Fruit fly (Drosophila melanogaster) whole organism, embryonic: ENCODE measurements around the gene CG3546.

ENCODE experiments used
- Asciz ChIP-seq: fragments of 200-800 bp; sonication (Bioruptor generic); optimal IDR thresholded peaks from 2 replicates; lab custom pipeline; 2017; ENCODE audit warnings: missing biosample characterization, mild to moderate bottlenecking, missing genetic modification characterization, missing genetic modification reagents
- Bdp1 ChIP-seq: fragments of 200-800 bp; sonication (Bioruptor generic); optimal IDR thresholded peaks from 3 replicates; lab custom pipeline; 2016; ENCODE audit warnings: missing biosample characterization, missing genetic modification characterization
- BtbVII ChIP-seq: fragments of 200-800 bp; sonication (Bioruptor generic); optimal IDR thresholded peaks from 3 replicates; lab custom pipeline; 2017; ENCODE audit warnings: missing biosample characterization, mild to moderate bottlenecking, missing genetic modification characterization
- CG10147 ChIP-seq: fragments of 200-800 bp; sonication (Bioruptor generic); optimal IDR thresholded peaks from 2 replicates; lab custom pipeline; 2019; ENCODE audit warnings: missing biosample characterization, mild to moderate bottlenecking, missing genetic modification characterization, moderate library complexity
- CG10462 ChIP-seq: fragments of 200-800 bp; sonication (Bioruptor generic); optimal IDR thresholded peaks from 2 replicates; lab custom pipeline; 2016; ENCODE audit warnings: missing biosample characterization, missing genetic modification characterization
- CG10959 ChIP-seq: fragments of 200-800 bp; sonication (Bioruptor generic); IDR thresholded peaks from 2 replicates; pipeline ENCODE4 v1.3.6; 2022; ENCODE audit warnings: missing biosample characterization, missing genetic modification characterization
- CG12299 ChIP-seq: fragments of 200-800 bp; sonication (Bioruptor generic); optimal IDR thresholded peaks from 2 replicates; lab custom pipeline; 2018; ENCODE audit warnings: missing biosample characterization, mild to moderate bottlenecking, missing genetic modification characterization
- CG12744 ChIP-seq: fragments of 200-800 bp; sonication (Bioruptor generic); optimal IDR thresholded peaks from 2 replicates; lab custom pipeline; 2016; ENCODE audit warnings: missing biosample characterization, missing genetic modification characterization
- CG15073 ChIP-seq: fragments of 200-800 bp; sonication (Bioruptor generic); optimal IDR thresholded peaks from 2 replicates; lab custom pipeline; 2016; ENCODE audit warnings: missing biosample characterization, missing genetic modification characterization
- CG1529 ChIP-seq: fragments of 200-800 bp; sonication (Bioruptor generic); optimal IDR thresholded peaks from 3 replicates; lab custom pipeline; 2018; ENCODE audit warnings: missing biosample characterization, missing genetic modification characterization
- CG18619 ChIP-seq: fragments of 200-800 bp; sonication (Bioruptor generic); optimal IDR thresholded peaks from 3 replicates; lab custom pipeline; 2017; ENCODE audit warnings: missing biosample characterization, mild to moderate bottlenecking, missing genetic modification characterization
- CG3163 ChIP-seq: fragments of 200-800 bp; sonication (Bioruptor generic); optimal IDR thresholded peaks from 3 replicates; lab custom pipeline; 2016; ENCODE audit warnings: missing biosample characterization, missing genetic modification characterization
- CG3281 ChIP-seq: fragments of 200-800 bp; sonication (Bioruptor generic); optimal IDR thresholded peaks from 3 replicates; lab custom pipeline; 2017; ENCODE audit warnings: missing biosample characterization, mild to moderate bottlenecking, missing genetic modification characterization
- CG3847 ChIP-seq: fragments of 200-800 bp; sonication (Bioruptor generic); IDR thresholded peaks from 2 replicates; pipeline ENCODE4 v1.3.6; 2022; ENCODE audit warnings: missing biosample characterization, missing genetic modification characterization
- CG5245 ChIP-seq: fragments of 200-800 bp; sonication (Bioruptor generic); optimal IDR thresholded peaks from 3 replicates; lab custom pipeline; 2016; ENCODE audit warnings: missing biosample characterization, missing genetic modification characterization
- CG6272 ChIP-seq: fragments of 200-800 bp; sonication (Bioruptor generic); IDR thresholded peaks from 2 replicates; pipeline ENCODE4 v1.3.6; 2022; ENCODE audit warnings: missing biosample characterization, missing genetic modification characterization
- CG7786 ChIP-seq: fragments of 200-800 bp; sonication (Bioruptor generic); optimal IDR thresholded peaks from 2 replicates; lab custom pipeline; 2016; ENCODE audit warnings: missing biosample characterization, missing genetic modification characterization
- D19A ChIP-seq: fragments of 200-800 bp; optimal IDR thresholded peaks from 3 replicates; lab custom pipeline; 2019; ENCODE audit warnings: missing biosample characterization, mild to moderate bottlenecking, missing genetic modification characterization, moderate library complexity
- Dref ChIP-seq: fragments of 200-800 bp; sonication (Bioruptor generic); IDR thresholded peaks from 2 replicates; pipeline ENCODE4 v1.3.6; 2022; ENCODE audit warnings: missing biosample characterization, missing genetic modification characterization
- E2f1 ChIP-seq: fragments of 200-800 bp; sonication (Bioruptor generic); IDR thresholded peaks from 2 replicates; pipeline ENCODE4 v1.3.6; 2022; ENCODE audit warnings: missing biosample characterization, missing genetic modification characterization
- Ets65A ChIP-seq: fragments of 200-800 bp; sonication (Bioruptor generic); peaks from one replicate; lab custom pipeline; 2016; ENCODE audit warnings: missing biosample characterization, missing genetic modification characterization
- H15 ChIP-seq: fragments of 200-800 bp; sonication (Bioruptor generic); IDR thresholded peaks from 3 replicates; pipeline ENCODE4 v1.3.6; 2022; ENCODE audit warnings: missing biosample characterization, missing genetic modification characterization
- Hmr ChIP-seq: fragments of 200-800 bp; sonication (Bioruptor generic); optimal IDR thresholded peaks from 3 replicates; lab custom pipeline; 2017; ENCODE audit warnings: mild to moderate bottlenecking, missing biosample characterization, missing genetic modification reagents, missing genetic modification characterization
- Hmx ChIP-seq: fragments of 200-800 bp; sonication (Bioruptor generic); optimal IDR thresholded peaks from 2 replicates; lab custom pipeline; 2016; ENCODE audit warnings: missing biosample characterization, missing genetic modification characterization
- Hr3 ChIP-seq: fragments of 200-800 bp; sonication (Bioruptor generic); optimal IDR thresholded peaks from 3 replicates; lab custom pipeline; 2016; ENCODE audit warnings: missing biosample characterization, missing genetic modification characterization
- MESR4 ChIP-seq: fragments of 200-800 bp; sonication (Bioruptor generic); optimal IDR thresholded peaks from 2 replicates; lab custom pipeline; 2018; ENCODE audit warnings: missing biosample characterization, mild to moderate bottlenecking, missing genetic modification characterization, moderate library complexity
- Med ChIP-seq: fragments of 200-800 bp; sonication (Bioruptor generic); peaks from one replicate; lab custom pipeline; 2016; ENCODE audit warnings: missing biosample characterization, missing genetic modification characterization, mild to moderate bottlenecking, inconsistent platforms, moderate library complexity
- Myb ChIP-seq: fragments of 200-800 bp; sonication (Bioruptor generic); optimal IDR thresholded peaks from 2 replicates; lab custom pipeline; 2016; ENCODE audit warnings: missing biosample characterization, missing genetic modification characterization
- Neu2 ChIP-seq: fragments of 200-800 bp; sonication (Bioruptor generic); optimal IDR thresholded peaks from 3 replicates; lab custom pipeline; 2016; ENCODE audit warnings: missing biosample characterization, missing genetic modification characterization, borderline replicate concordance
- Nf-YC ChIP-seq: fragments of 200-800 bp; optimal IDR thresholded peaks from 3 replicates; lab custom pipeline; 2019; ENCODE audit warnings: missing biosample characterization, mild to moderate bottlenecking, missing genetic modification characterization, moderate library complexity
- NfI ChIP-seq: fragments of 200-800 bp; sonication (Bioruptor generic); optimal IDR thresholded peaks from 3 replicates; lab custom pipeline; 2018; ENCODE audit warnings: missing biosample characterization, mild to moderate bottlenecking, missing genetic modification characterization, moderate library complexity
- ash1 ChIP-seq: fragments of 200-800 bp; sonication (Bioruptor generic); optimal IDR thresholded peaks from 2 replicates; lab custom pipeline; 2018; ENCODE audit warnings: missing biosample characterization, mild to moderate bottlenecking, missing genetic modification characterization
- br ChIP-seq: fragments of >200 bp; optimal IDR thresholded peaks from 2 replicates; lab custom pipeline; 2017
- cad ChIP-seq: fragments of >200 bp; optimal IDR thresholded peaks from 2 replicates; lab custom pipeline; 2017; ENCODE audit warnings: missing biosample characterization, missing genetic modification characterization
- corto ChIP-seq: fragments of 200-800 bp; sonication (Bioruptor generic); optimal IDR thresholded peaks from 2 replicates; lab custom pipeline; 2016; ENCODE audit warnings: missing biosample characterization, mild to moderate bottlenecking, missing genetic modification characterization, moderate library complexity
- crc ChIP-seq: fragments of 200-800 bp; sonication (Bioruptor generic); optimal IDR thresholded peaks from 2 replicates; lab custom pipeline; 2016; ENCODE audit warnings: missing biosample characterization, missing genetic modification characterization
- dati ChIP-seq: fragments of 200-800 bp; sonication (Bioruptor generic); IDR thresholded peaks from 2 replicates; pipeline ENCODE4 v1.3.6; 2022; ENCODE audit warnings: missing biosample characterization, missing genetic modification characterization
- disco-r ChIP-seq: fragments of 200-800 bp; sonication (Bioruptor generic); optimal IDR thresholded peaks from 2 replicates; lab custom pipeline; 2016; ENCODE audit warnings: missing biosample characterization, missing genetic modification characterization
- dmrt99B ChIP-seq: fragments of 200-800 bp; sonication (Bioruptor generic); optimal IDR thresholded peaks from 2 replicates; lab custom pipeline; 2018; ENCODE audit warnings: missing biosample characterization, mild to moderate bottlenecking, missing genetic modification characterization, moderate library complexity
- emc ChIP-seq: fragments of 200-800 bp; sonication (Bioruptor generic); optimal IDR thresholded peaks from 2 replicates; lab custom pipeline; 2016; ENCODE audit warnings: missing biosample characterization, missing genetic modification characterization
- fd102C ChIP-seq: fragments of 200-800 bp; sonication (Bioruptor generic); optimal IDR thresholded peaks from 2 replicates; lab custom pipeline; 2018; ENCODE audit warnings: missing biosample characterization, mild to moderate bottlenecking, missing genetic modification characterization, moderate library complexity
- fru ChIP-seq: fragments of >200 bp; optimal IDR thresholded peaks from 2 replicates; lab custom pipeline; 2017
- hbn ChIP-seq: fragments of 200-800 bp; sonication (Bioruptor generic); IDR thresholded peaks from 2 replicates; pipeline ENCODE4 v1.3.6; 2022; ENCODE audit warnings: missing biosample characterization, missing genetic modification characterization; ENCODE audit not compliant: partially characterized antibody
- her ChIP-seq: fragments of 200-800 bp; sonication (Bioruptor generic); optimal IDR thresholded peaks from 2 replicates; lab custom pipeline; 2016; ENCODE audit warnings: missing biosample characterization, missing genetic modification characterization
- mirr ChIP-seq: fragments of 200-800 bp; sonication (Bioruptor generic); optimal IDR thresholded peaks from 3 replicates; lab custom pipeline; 2018; ENCODE audit warnings: missing biosample characterization, mild to moderate bottlenecking, missing genetic modification characterization
- nmo ChIP-seq: fragments of 200-800 bp; sonication (Bioruptor generic); optimal IDR thresholded peaks from 2 replicates; lab custom pipeline; 2018; ENCODE audit warnings: missing biosample characterization, mild to moderate bottlenecking, missing genetic modification characterization, moderate library complexity
- nom ChIP-seq: fragments of 200-800 bp; sonication (Bioruptor generic); optimal IDR thresholded peaks from 2 replicates; lab custom pipeline; 2017; ENCODE audit warnings: missing biosample characterization, missing genetic modification characterization, mild to moderate bottlenecking, moderate library complexity, missing genetic modification reagents
- prd ChIP-seq, 3 experiments: fragments of >200 bp in 2 of 3; fragments of 200-800 bp in 1 of 3; sonication (Bioruptor generic) in 1 of 3; optimal IDR thresholded peaks in 2 of 3; IDR thresholded peaks in 1 of 3; 2 replicates in 2 of 3; 3 replicates in 1 of 3; pipeline versions ENCODE4 v1.3.6 to Lab custom; 2017 to 2022; ENCODE audit warnings: missing biosample characterization in 1 of 3, missing genetic modification characterization in 1 of 3
- psq ChIP-seq: fragments of 200-800 bp; sonication (Bioruptor generic); optimal IDR thresholded peaks from 2 replicates; lab custom pipeline; 2017; ENCODE audit warnings: missing biosample characterization, missing genetic modification characterization
- sug ChIP-seq: fragments of 200-800 bp; optimal IDR thresholded peaks from 2 replicates; lab custom pipeline; 2019; ENCODE audit warnings: missing biosample characterization, mild to moderate bottlenecking, missing genetic modification characterization, moderate library complexity
- wek ChIP-seq: fragments of 200-800 bp; sonication (Bioruptor generic); optimal IDR thresholded peaks from 3 replicates; lab custom pipeline; 2018; ENCODE audit warnings: missing biosample characterization, mild to moderate bottlenecking, missing genetic modification characterization, moderate library complexity
- zen2 ChIP-seq: fragments of 200-800 bp; sonication (Bioruptor generic); IDR thresholded peaks from 3 replicates; pipeline ENCODE4 v1.3.6; 2022; ENCODE audit warnings: missing biosample characterization, missing genetic modification characterization; ENCODE audit not compliant: partially characterized antibody

Gene CG3546

dm6 chrX:4573971-4574370 lies 16.1 kb downstream of the CG3546 start (continued):
- TF ChIP-seq CG1529 (GFP tag; lab: Kevin White, UChicago), result peak; percentile 22
- TF ChIP-seq CG18619 (GFP tag; lab: Kevin White, UChicago), result no peak
- no peak for TF ChIP-seq prd (optimal IDR thresholded peaks at IDR 0.05; lab: Kevin White, UChicago)
- peak; percentile 56 for TF ChIP-seq prd (GFP tag; IDR thresholded peaks at IDR 0.05; lab: Robert Waterston, UW)
- TF ChIP-seq CG10462 (GFP tag; lab: Kevin White, UChicago), result no peak
- no peak for TF ChIP-seq CG3163 (GFP tag; lab: Kevin White, UChicago)
- TF ChIP-seq E2f1 (GFP tag; lab: Robert Waterston, UW), result no peak
- TF ChIP-seq MESR4 (GFP tag; lab: Kevin White, UChicago), result no peak
- no peak for TF ChIP-seq Hmr (GFP tag; lab: Kevin White, UChicago)
- TF ChIP-seq emc (GFP tag; lab: Kevin White, UChicago), result no peak
- TF ChIP-seq BtbVII (GFP tag; lab: Kevin White, UChicago), result no peak
- TF ChIP-seq ash1 (GFP tag; lab: Kevin White, UChicago), result no peak
- TF ChIP-seq Hmx (GFP tag; lab: Kevin White, UChicago), result no peak
- TF ChIP-seq Nf-YC (tag; lab: Kevin White, UChicago), result no peak
- peak; percentile 65; the same call in 1 of the 2 replicates for TF ChIP-seq CG10959 (GFP tag; lab: Robert Waterston, UW)
- TF ChIP-seq CG12299, result no peak
- no peak for TF ChIP-seq mirr (GFP tag; lab: Kevin White, UChicago)
- TF ChIP-seq corto (GFP tag; lab: Kevin White, UChicago), result no peak
- TF ChIP-seq CG5245 (GFP tag; lab: Kevin White, UChicago), result no peak
- no peak for TF ChIP-seq zen2 (GFP tag; lab: Robert Waterston, UW)
- TF ChIP-seq disco-r (GFP tag; lab: Kevin White, UChicago), result no peak
- no peak for TF ChIP-seq hbn (GFP tag; lab: Robert Waterston, UW)
- TF ChIP-seq Med (GFP tag; lab: Kevin White, UChicago), result peak; percentile 7
- TF ChIP-seq NfI, result no peak
- TF ChIP-seq psq (GFP tag; lab: Kevin White, UChicago), result no peak
- no peak for TF ChIP-seq CG3281 (GFP tag; lab: Kevin White, UChicago)
- TF ChIP-seq Asciz (GFP tag; lab: Kevin White, UChicago), result peak; percentile 10
- TF ChIP-seq D19A, result peak; percentile 9
- TF ChIP-seq CG15073, result no peak
- TF ChIP-seq CG3847, result no peak
- TF ChIP-seq fru (lab: Kevin White, UChicago), result no peak
- no peak for TF ChIP-seq sug (tag; lab: Kevin White, UChicago)
- TF ChIP-seq fd102C (GFP tag; lab: Kevin White, UChicago), result no peak
- TF ChIP-seq Myb (GFP tag; lab: Kevin White, UChicago), result no peak
- TF ChIP-seq H15 (GFP tag; lab: Robert Waterston, UW), result no peak
- peak; percentile 40 for TF ChIP-seq dmrt99B
- no peak for TF ChIP-seq her (GFP tag; lab: Kevin White, UChicago)
- no peak for TF ChIP-seq wek (GFP tag; lab: Kevin White, UChicago)
- no peak for TF ChIP-seq nom
- no peak for TF ChIP-seq dati
- peak; percentile 42 for TF ChIP-seq nmo (GFP tag; lab: Kevin White, UChicago)
- no peak for TF ChIP-seq Dref
- TF ChIP-seq br (lab: Kevin White, UChicago), result no peak
- TF ChIP-seq CG10147 (GFP tag; lab: Kevin White, UChicago), result no peak
- peak; percentile 71 for TF ChIP-seq Ets65A (GFP tag; lab: Kevin White, UChicago)
- TF ChIP-seq CG6272 (GFP tag; lab: Robert Waterston, UW), result no peak
- TF ChIP-seq CG12744 (GFP tag; lab: Kevin White, UChicago), result no peak
- no peak for TF ChIP-seq Neu2 (GFP tag; lab: Kevin White, UChicago)
- TF ChIP-seq Hr3 (GFP tag; lab: Kevin White, UChicago), result no peak
- TF ChIP-seq crc (GFP tag; lab: Kevin White, UChicago), result no peak
- TF ChIP-seq CG7786 (GFP tag; lab: Kevin White, UChicago), result no peak
- TF ChIP-seq Bdp1, result no peak
- TF ChIP-seq cad (GFP tag; lab: Kevin White, UChicago), result no peak
